Worm (Caenorhabditis elegans) whole organism, L1 larva: Measurements from ENCODE around the gene srz-104.

Source experiments
- ceh-8 ChIP-seq: fragments of 200-800 bp; sonication (Bioruptor generic); optimal IDR thresholded peaks from 2 replicates; lab custom pipeline; 2018; ENCODE audit warnings: mild to moderate bottlenecking, missing genetic modification characterization, moderate library complexity, missing compliant biosample characterization
- ceh-82 ChIP-seq, 3 experiments: fragments of 150-350 bp in 1 of 3; sonication (generic microtip) in 2 of 3; optimal IDR thresholded peaks; 2 replicates each; lab custom pipeline; 2014 to 2017; ENCODE audit warnings: missing biosample characterization in 3 of 3, missing genetic modification characterization in 3 of 3
- ceh-88 ChIP-seq: fragments of 200-800 bp; sonication (Bioruptor generic); IDR thresholded peaks from 2 replicates; pipeline ENCODE4 v1.3.6; 2022; ENCODE audit warnings: missing genetic modification characterization, missing compliant biosample characterization
- dpl-1 ChIP-seq, 3 experiments: fragments of 150-350 bp in 2 of 3; sonication (generic microtip) in 1 of 3; optimal IDR thresholded peaks; 2 replicates each; lab custom pipeline; 2014 to 2017; ENCODE audit warnings: missing biosample characterization in 3 of 3, missing genetic modification characterization in 3 of 3, missing genetic modification reagents in 3 of 3
- jun-1 ChIP-seq: fragments of 150-350 bp; optimal IDR thresholded peaks from 2 replicates; lab custom pipeline; 2014; ENCODE audit warnings: missing biosample characterization, missing genetic modification reagents, missing genetic modification characterization
- lin-13 ChIP-seq: fragments of 150-350 bp; optimal IDR thresholded peaks from 2 replicates; lab custom pipeline; 2014; ENCODE audit warnings: missing biosample characterization, missing genetic modification reagents, missing genetic modification characterization
- mdl-1 ChIP-seq, 2 experiments: fragments of 150-350 bp; optimal IDR thresholded peaks; 2 replicates each; lab custom pipeline; 2014 to 2017; ENCODE audit warnings: missing biosample characterization in 2 of 2, missing genetic modification characterization in 2 of 2, inconsistent platforms in 1 of 2
- mef-2 ChIP-seq: fragments of 150-350 bp; optimal IDR thresholded peaks from 2 replicates; lab custom pipeline; 2014; ENCODE audit warnings: missing biosample characterization, missing genetic modification characterization
- nhr-19 ChIP-seq: fragments of 200-800 bp; sonication (Bioruptor generic); conservative IDR thresholded peaks from 2 replicates; pipeline ENCODE4 v1.3.6; 2022; ENCODE audit warnings: missing genetic modification characterization, missing compliant biosample characterization
- nhr-77 ChIP-seq: fragments of 150-350 bp; optimal IDR thresholded peaks from 2 replicates; lab custom pipeline; 2014; ENCODE audit warnings: missing biosample characterization, missing genetic modification characterization
- unc-62 ChIP-seq: fragments of 150-350 bp; optimal IDR thresholded peaks from 2 replicates; lab custom pipeline; 2014; ENCODE audit warnings: missing biosample characterization, missing genetic modification reagents, missing genetic modification characterization

- TF ChIP-seq nhr-77 (tag; lab: Kevin White, UChicago) = no peak
- no peak for TF ChIP-seq dpl-1 (GFP tag; optimal IDR thresholded peaks at IDR 0.05; lab: Kevin White, UChicago)
- TF ChIP-seq mdl-1 (tag; optimal IDR thresholded peaks at IDR 0.05; lab: Kevin White, UChicago) = no peak
- TF ChIP-seq ceh-82 (tag; optimal IDR thresholded peaks at IDR 0.05; lab: Kevin White, UChicago) = no peak
- TF ChIP-seq ceh-8 (GFP tag; lab: Kevin White, UChicago) = no peak
- TF ChIP-seq ceh-88 (GFP tag; lab: Robert Waterston, UW) = no peak
- TF ChIP-seq mef-2 (tag; lab: Kevin White, UChicago) = no peak
- TF ChIP-seq unc-62 (GFP tag; lab: Kevin White, UChicago) = no peak
- no peak for TF ChIP-seq nhr-19 (GFP tag; lab: Robert Waterston, UW)
- TF ChIP-seq lin-13 (GFP tag; lab: Kevin White, UChicago) = no peak
- no peak for TF ChIP-seq jun-1
These were observed 27.2 kb downstream of the srz-104 start, which contains the start of gene C35D6.4 for ce11 chrIV:16350690-16351089.
